Worm (Caenorhabditis elegans) whole organism, late embryonic: ENCODE results near the gene F57F4.1.

Experiments
- elt-2 ChIP-seq: sonication (generic microtip); optimal IDR thresholded peaks from 2 replicates; lab custom pipeline; 2016; ENCODE audit warnings: missing genetic modification reagents, missing genetic modification characterization, missing compliant biosample characterization
- tbx-2 ChIP-seq: sonication (generic microtip); optimal IDR thresholded peaks from 2 replicates; lab custom pipeline; 2016; ENCODE audit warnings: missing genetic modification characterization, missing compliant biosample characterization
- unc-86 ChIP-seq: sonication (generic microtip); optimal IDR thresholded peaks from 2 replicates; lab custom pipeline; 2016; ENCODE audit warnings: missing genetic modification characterization, missing compliant biosample characterization

ce11 chrV:6436332-6436731, 46.1 kb downstream of the F57F4.1 start, which contains the start of gene hpo-19:
- no peak for TF ChIP-seq elt-2
- no peak for TF ChIP-seq tbx-2 (tag; lab: Kevin White, UChicago)
- no peak for TF ChIP-seq unc-86 (tag; lab: Kevin White, UChicago)
